Worm (Caenorhabditis elegans) whole organism, mixed stage, embryonic: ENCODE data around the gene srg-61.

Experiments
- ces-1 ChIP-seq: fragments of 150-350 bp; optimal IDR thresholded peaks from 2 replicates; lab custom pipeline; 2014; ENCODE audit warnings: missing biosample characterization, missing genetic modification reagents, missing genetic modification characterization
- flh-1 ChIP-seq: fragments of 200-800 bp; sonication (Bioruptor generic); optimal IDR thresholded peaks from 2 replicates; lab custom pipeline; 2018; ENCODE audit warnings: mild to moderate bottlenecking, missing genetic modification characterization, moderate library complexity, missing compliant biosample characterization
- lin-32 ChIP-seq: fragments of 200-800 bp; sonication (Bioruptor generic); optimal IDR thresholded peaks from 2 replicates; lab custom pipeline; 2018; ENCODE audit warnings: mild to moderate bottlenecking, missing genetic modification characterization, missing compliant biosample characterization
- lsy-2 ChIP-seq: fragments of 150-350 bp; optimal IDR thresholded peaks from 2 replicates; lab custom pipeline; 2014; ENCODE audit warnings: missing biosample characterization, missing genetic modification characterization
- nhr-12 ChIP-seq: fragments of 150-350 bp; optimal IDR thresholded peaks from 2 replicates; lab custom pipeline; 2014; ENCODE audit warnings: missing biosample characterization, missing genetic modification characterization
- nhr-237 ChIP-seq: fragments of 150-350 bp; optimal IDR thresholded peaks from 2 replicates; lab custom pipeline; 2014; ENCODE audit warnings: missing biosample characterization, missing genetic modification characterization
- nhr-76 ChIP-seq: sonication (generic microtip); optimal IDR thresholded peaks from 2 replicates; lab custom pipeline; 2017; ENCODE audit warnings: missing biosample characterization, missing genetic modification characterization
- sem-2 ChIP-seq: fragments of 200-800 bp; sonication (Bioruptor generic); optimal IDR thresholded peaks from 2 replicates; lab custom pipeline; 2018; ENCODE audit warnings: mild to moderate bottlenecking, missing genetic modification characterization, missing compliant biosample characterization
- ztf-11 ChIP-seq: fragments of 150-350 bp; optimal IDR thresholded peaks from 2 replicates; lab custom pipeline; 2014; ENCODE audit warnings: missing biosample characterization, missing genetic modification characterization

DNA sequence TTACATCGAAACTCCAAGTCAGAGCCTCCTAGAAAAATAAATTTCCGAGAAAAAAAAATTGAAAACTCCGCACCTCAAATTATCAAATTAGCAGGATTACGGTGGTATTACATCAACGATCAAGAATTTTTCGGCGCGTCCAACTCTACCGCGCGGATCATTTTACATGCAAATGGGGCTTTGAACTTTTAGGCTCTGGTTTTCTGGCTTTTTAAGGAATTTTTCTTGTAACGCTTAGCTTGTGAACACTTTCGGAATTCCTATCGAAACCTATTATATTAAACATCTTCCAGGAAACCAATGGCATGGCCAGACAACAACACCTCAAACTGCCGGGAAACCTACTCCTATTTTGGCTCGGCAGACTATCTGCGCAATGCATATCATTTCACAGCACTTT lies 31.4 kb upstream of the srg-61 start, which contains the start of gene srh-56:
- TF ChIP-seq nhr-237 (tag; lab: Kevin White, UChicago) (no peak), flh-1 (GFP tag; lab: Kevin White, UChicago) (no peak), nhr-12 (no peak), sem-2 (GFP tag; lab: Kevin White, UChicago) (no peak), ztf-11 (tag; lab: Kevin White, UChicago) (no peak), lin-32 (GFP tag; lab: Kevin White, UChicago) (no peak), nhr-76 (no peak), ces-1 (GFP tag; lab: Kevin White, UChicago) (no peak), lsy-2 (tag; lab: Kevin White, UChicago) (no peak)
